Worm (Caenorhabditis elegans): ENCODE data around the gene F52G3.8.
"Not testable (repeated sequence)": the region's sequence is repeated elsewhere in the genome, so short reads cannot be mapped to it uniquely, and the experiment has no call there.

F52G3.8 gene

ce11 chrX:16923636-16924035, 29.1 kb downstream of the F52G3.8 start, which contains the start of gene C30E1.4:
C30E1.4 (plus strand) TSS chrX:16923936.
- TF ChIP-seq klf-2 (GFP tag; conservative IDR thresholded peaks at IDR 0.05) (no peak), ztf-23 (GFP tag; IDR thresholded peaks at IDR 0.05) (no peak), T22C8.4 (GFP tag; IDR thresholded peaks at IDR 0.05) (no peak), med-1 (GFP tag; optimal IDR thresholded peaks at IDR 0.05; ENCODE audit: insufficient read depth) (no peak), cog-1 (tag; optimal IDR thresholded peaks at IDR 0.05) (no peak), ref-1 (GFP tag; conservative IDR thresholded peaks at IDR 0.05) (no peak), ztf-29 (GFP tag; IDR thresholded peaks at IDR 0.05) (no peak), flt-1 (GFP tag; IDR thresholded peaks at IDR 0.05) (no peak), tab-1 (GFP tag; IDR thresholded peaks at IDR 0.05) (no peak)

- TF ChIP-seq med-1 (GFP tag; optimal IDR thresholded peaks at IDR 0.05; ENCODE audit: insufficient read depth) (no peak), ref-1 (GFP tag; conservative IDR thresholded peaks at IDR 0.05) (no peak), cog-1 (tag; optimal IDR thresholded peaks at IDR 0.05) (no peak), klf-2 (GFP tag; conservative IDR thresholded peaks at IDR 0.05) (no peak), T22C8.4 (GFP tag; IDR thresholded peaks at IDR 0.05) (no peak), ztf-29 (GFP tag; IDR thresholded peaks at IDR 0.05) (no peak), tab-1 (GFP tag; IDR thresholded peaks at IDR 0.05) (no peak), ztf-23 (GFP tag; IDR thresholded peaks at IDR 0.05) (no peak), flt-1 (GFP tag; IDR thresholded peaks at IDR 0.05) (no peak)
Measured at ce11 chrX:16921533-16921932, 31.2 kb downstream of the F52G3.8 start, which contains the start of gene fbxb-114. fbxb-114 (plus strand) TSS chrX:16921833.

- TF ChIP-seq med-1 (GFP tag; optimal IDR thresholded peaks at IDR 0.05; ENCODE audit: insufficient read depth) (no peak), T22C8.4 (GFP tag; IDR thresholded peaks at IDR 0.05) (no peak), ztf-29 (GFP tag; IDR thresholded peaks at IDR 0.05) (no peak), flt-1 (GFP tag; IDR thresholded peaks at IDR 0.05) (no peak), tab-1 (GFP tag; IDR thresholded peaks at IDR 0.05) (no peak), cog-1 (tag; optimal IDR thresholded peaks at IDR 0.05) (no peak), ztf-23 (GFP tag; IDR thresholded peaks at IDR 0.05) (no peak), ref-1 (GFP tag; conservative IDR thresholded peaks at IDR 0.05) (no peak), klf-2 (GFP tag; conservative IDR thresholded peaks at IDR 0.05) (no peak)
Measured at ce11 chrX:16919468-16919867, 33.3 kb downstream of the F52G3.8 start.

- not testable (repeated sequence) for TF ChIP-seq ztf-29 (GFP tag; IDR thresholded peaks at IDR 0.05); cog-1 (tag; optimal IDR thresholded peaks at IDR 0.05); ref-1 (GFP tag; conservative IDR thresholded peaks at IDR 0.05)
Measured at ce11 chrX:16913669-16914068, 39.1 kb downstream of the F52G3.8 start, which contains the start of gene F39F10.5. F39F10.5 (minus strand) TSS chrX:16913769.

- TF ChIP-seq ref-1 (GFP tag; conservative IDR thresholded peaks at IDR 0.05) (no peak), med-1 (GFP tag; optimal IDR thresholded peaks at IDR 0.05; ENCODE audit: insufficient read depth) (no peak), ztf-23 (GFP tag; IDR thresholded peaks at IDR 0.05) (no peak), T22C8.4 (GFP tag; IDR thresholded peaks at IDR 0.05) (no peak), ztf-29 (GFP tag; IDR thresholded peaks at IDR 0.05) (no peak), tab-1 (GFP tag; IDR thresholded peaks at IDR 0.05) (no peak), flt-1 (GFP tag; IDR thresholded peaks at IDR 0.05) (no peak), klf-2 (GFP tag; conservative IDR thresholded peaks at IDR 0.05) (no peak)
Measured at ce11 chrX:16903619-16904018, 49.1 kb downstream of the F52G3.8 start, which contains the start of gene F39F10.4. F39F10.4 (minus strand) TSS chrX:16903719.

ce11 chrX:16902657-16903056, 50.1 kb downstream of the F52G3.8 start:
- no peak for TF ChIP-seq flt-1 (GFP tag; IDR thresholded peaks at IDR 0.05)
- no peak for TF ChIP-seq ztf-23 (GFP tag; IDR thresholded peaks at IDR 0.05)
- TF ChIP-seq med-1 (GFP tag; optimal IDR thresholded peaks at IDR 0.05; ENCODE audit: insufficient read depth) = no peak
- TF ChIP-seq tab-1 (GFP tag; IDR thresholded peaks at IDR 0.05) = no peak
- no peak for TF ChIP-seq cog-1 (tag; optimal IDR thresholded peaks at IDR 0.05)
- no peak for TF ChIP-seq T22C8.4 (GFP tag; IDR thresholded peaks at IDR 0.05)
- TF ChIP-seq klf-2 (GFP tag; conservative IDR thresholded peaks at IDR 0.05) = no peak
- TF ChIP-seq ref-1 (GFP tag; conservative IDR thresholded peaks at IDR 0.05) = no peak
- no peak for TF ChIP-seq ztf-29 (GFP tag; IDR thresholded peaks at IDR 0.05)

All from whole organism, midembryonic.